Fruit fly (Drosophila melanogaster) whole organism, embryonic: ENCODE data around the gene Rab3GAP1.

Experiments
- Adf1 ChIP-seq: fragments of 200-800 bp; sonication (Bioruptor generic); IDR thresholded peaks from 2 replicates; pipeline ENCODE4 v1.3.6; 2022; ENCODE audit warnings: missing biosample characterization, missing genetic modification characterization
- Atf6 ChIP-seq: fragments of 200-800 bp; sonication (Bioruptor generic); IDR thresholded peaks from 2 replicates; pipeline ENCODE4 v1.3.6; 2022; ENCODE audit warnings: missing biosample characterization, missing genetic modification characterization
- CG10654 ChIP-seq: fragments of 200-800 bp; sonication (Bioruptor generic); optimal IDR thresholded peaks from 2 replicates; lab custom pipeline; 2016; ENCODE audit warnings: missing biosample characterization, missing genetic modification characterization
- CG11504 ChIP-seq: fragments of 200-800 bp; sonication (Bioruptor generic); optimal IDR thresholded peaks from 3 replicates; lab custom pipeline; 2019; ENCODE audit warnings: missing biosample characterization, mild to moderate bottlenecking, missing genetic modification characterization, moderate library complexity
- CG11560 ChIP-seq: fragments of 200-800 bp; sonication (Bioruptor generic); IDR thresholded peaks from 3 replicates; pipeline ENCODE4 v1.3.6; 2022; ENCODE audit warnings: missing biosample characterization, missing genetic modification characterization
- CG11695 ChIP-seq: fragments of 200-800 bp; sonication (Bioruptor generic); IDR thresholded peaks from 3 replicates; pipeline ENCODE4 v1.3.6; 2022; ENCODE audit warnings: missing biosample characterization, missing genetic modification characterization
- CG12236 ChIP-seq: fragments of 200-800 bp; sonication (Bioruptor generic); optimal IDR thresholded peaks from 2 replicates; lab custom pipeline; 2016; ENCODE audit warnings: missing biosample characterization, missing genetic modification characterization
- CG12299 ChIP-seq: fragments of 200-800 bp; sonication (Bioruptor generic); optimal IDR thresholded peaks from 2 replicates; lab custom pipeline; 2018; ENCODE audit warnings: missing biosample characterization, mild to moderate bottlenecking, missing genetic modification characterization
- CG13424 ChIP-seq: fragments of 200-800 bp; sonication (Bioruptor generic); optimal IDR thresholded peaks from 2 replicates; lab custom pipeline; 2019; ENCODE audit warnings: missing biosample characterization, mild to moderate bottlenecking, missing genetic modification characterization, moderate library complexity
- CG16815 ChIP-seq: fragments of 200-800 bp; sonication (Bioruptor generic); optimal IDR thresholded peaks from 3 replicates; lab custom pipeline; 2017; ENCODE audit warnings: missing biosample characterization, mild to moderate bottlenecking, missing genetic modification characterization
- CG17361 ChIP-seq: fragments of 200-800 bp; sonication (Bioruptor generic); IDR thresholded peaks from 3 replicates; pipeline ENCODE4 v1.3.6; 2022; ENCODE audit warnings: missing biosample characterization, missing genetic modification characterization
- CG1832 ChIP-seq: fragments of 200-800 bp; sonication (Bioruptor generic); optimal IDR thresholded peaks from 2 replicates; lab custom pipeline; 2017; ENCODE audit warnings: missing biosample characterization, mild to moderate bottlenecking, missing genetic modification characterization, inconsistent platforms
- CG18599 ChIP-seq: fragments of 200-800 bp; sonication (Bioruptor generic); optimal IDR thresholded peaks from 3 replicates; lab custom pipeline; 2017; ENCODE audit warnings: missing biosample characterization, missing genetic modification characterization, mild to moderate bottlenecking, moderate library complexity, missing genetic modification reagents
- CG2120 ChIP-seq: fragments of 200-800 bp; sonication (Bioruptor generic); optimal IDR thresholded peaks from 3 replicates; lab custom pipeline; 2016; ENCODE audit warnings: missing biosample characterization, missing genetic modification characterization
- CG31365 ChIP-seq: fragments of 200-800 bp; sonication (Bioruptor generic); optimal IDR thresholded peaks from 2 replicates; lab custom pipeline; 2018; ENCODE audit warnings: missing biosample characterization, mild to moderate bottlenecking, missing genetic modification characterization
- CG4707 ChIP-seq: fragments of 200-800 bp; sonication (Bioruptor generic); optimal IDR thresholded peaks from 2 replicates; lab custom pipeline; 2018; ENCODE audit warnings: missing biosample characterization, mild to moderate bottlenecking, missing genetic modification characterization, moderate library complexity
- CG4730 ChIP-seq: fragments of 200-800 bp; sonication (Bioruptor generic); IDR thresholded peaks from 2 replicates; pipeline ENCODE4 v1.3.6; 2022; ENCODE audit warnings: missing biosample characterization, missing genetic modification characterization
- CG6175 ChIP-seq: fragments of 200-800 bp; sonication (Bioruptor generic); IDR thresholded peaks from 3 replicates; pipeline ENCODE4 v1.3.6; 2022; ENCODE audit warnings: missing biosample characterization, missing genetic modification characterization
- CG6254 ChIP-seq: fragments of 200-800 bp; sonication (Bioruptor generic); optimal IDR thresholded peaks from 3 replicates; lab custom pipeline; 2017; ENCODE audit warnings: mild to moderate bottlenecking, missing biosample characterization, missing genetic modification reagents, missing genetic modification characterization
- CG7839 ChIP-seq: fragments of 200-800 bp; sonication (Bioruptor generic); optimal IDR thresholded peaks from 3 replicates; lab custom pipeline; 2018; ENCODE audit warnings: missing biosample characterization, mild to moderate bottlenecking, missing genetic modification characterization, moderate library complexity
- CG8924 ChIP-seq: fragments of 200-800 bp; optimal IDR thresholded peaks from 3 replicates; lab custom pipeline; 2019; ENCODE audit warnings: missing biosample characterization, mild to moderate bottlenecking, missing genetic modification characterization, moderate library complexity
- Camta ChIP-seq: fragments of 200-800 bp; sonication (Bioruptor generic); optimal IDR thresholded peaks from 2 replicates; lab custom pipeline; 2016; ENCODE audit warnings: missing biosample characterization, missing genetic modification characterization
- Dref ChIP-seq: fragments of 200-800 bp; sonication (Bioruptor generic); IDR thresholded peaks from 2 replicates; pipeline ENCODE4 v1.3.6; 2022; ENCODE audit warnings: missing biosample characterization, missing genetic modification characterization
- E2f2 ChIP-seq: fragments of 200-800 bp; sonication (Bioruptor generic); IDR thresholded peaks from 2 replicates; pipeline ENCODE4 v1.3.6; 2022; ENCODE audit warnings: missing biosample characterization, missing genetic modification characterization
- Elba2 ChIP-seq: fragments of 200-800 bp; sonication (Bioruptor generic); optimal IDR thresholded peaks from 3 replicates; lab custom pipeline; 2016; ENCODE audit warnings: missing biosample characterization, missing genetic modification characterization
- Hr78 ChIP-seq, 2 experiments: fragments of 200-800 bp in 1 of 2; fragments of >200 bp in 1 of 2; sonication (Bioruptor generic) in 1 of 2; optimal IDR thresholded peaks; 2 replicates each; lab custom pipeline; 2017 to 2019; ENCODE audit warnings: missing biosample characterization in 2 of 2, missing genetic modification characterization in 2 of 2, mild to moderate bottlenecking in 1 of 2, moderate library complexity in 1 of 2
- Lpt ChIP-seq: fragments of >200 bp; optimal IDR thresholded peaks from 2 replicates; lab custom pipeline; 2018; ENCODE audit warnings: missing biosample characterization, missing genetic modification characterization
- MBD-R2 ChIP-seq: fragments of 200-800 bp; sonication (Bioruptor generic); IDR thresholded peaks from 2 replicates; pipeline ENCODE4 v1.3.6; 2022; ENCODE audit warnings: missing biosample characterization, missing genetic modification characterization
- Mrtf ChIP-seq: fragments of 200-800 bp; sonication (Bioruptor generic); IDR thresholded peaks from 3 replicates; pipeline ENCODE4 v1.3.6; 2022; ENCODE audit warnings: missing biosample characterization, missing genetic modification characterization
- NFAT ChIP-seq: fragments of 200-800 bp; sonication (Bioruptor generic); IDR thresholded peaks from 2 replicates; pipeline ENCODE4 v1.3.6; 2022; ENCODE audit warnings: missing biosample characterization, missing genetic modification characterization
- Pdp1 ChIP-seq, 2 experiments: fragments of 200-800 bp; sonication (Bioruptor generic); optimal IDR thresholded peaks; 3 replicates each; lab custom pipeline; 2016; ENCODE audit warnings: missing biosample characterization in 2 of 2, missing genetic modification characterization in 2 of 2, mild to moderate bottlenecking in 1 of 2, moderate library complexity in 1 of 2
- Stat92E ChIP-seq, 3 experiments: fragments of >200 bp in 2 of 3; fragments of 200-800 bp in 1 of 3; sonication (Bioruptor generic) in 1 of 3; optimal IDR thresholded peaks; 2 replicates each; lab custom pipeline; 2017 to 2019; ENCODE audit warnings: missing biosample characterization in 3 of 3, missing genetic modification characterization in 3 of 3, mild to moderate bottlenecking in 1 of 3, moderate library complexity in 1 of 3
- Xbp1 ChIP-seq: fragments of 200-800 bp; sonication (Bioruptor generic); optimal IDR thresholded peaks from 3 replicates; lab custom pipeline; 2016; ENCODE audit warnings: missing biosample characterization, mild to moderate bottlenecking, missing genetic modification characterization
- ap ChIP-seq: fragments of 200-800 bp; sonication (Bioruptor generic); IDR thresholded peaks from 2 replicates; pipeline ENCODE4 v1.3.6; 2022; ENCODE audit warnings: missing biosample characterization, missing genetic modification characterization
- chn ChIP-seq: fragments of 200-800 bp; sonication (Bioruptor generic); optimal IDR thresholded peaks from 2 replicates; lab custom pipeline; 2016; ENCODE audit warnings: missing biosample characterization, missing genetic modification characterization
- corto ChIP-seq: fragments of 200-800 bp; sonication (Bioruptor generic); optimal IDR thresholded peaks from 2 replicates; lab custom pipeline; 2016; ENCODE audit warnings: missing biosample characterization, mild to moderate bottlenecking, missing genetic modification characterization, moderate library complexity
- en ChIP-seq: fragments of 200-800 bp; sonication (Bioruptor generic); optimal IDR thresholded peaks from 2 replicates; lab custom pipeline; 2016; ENCODE audit warnings: missing biosample characterization, missing genetic modification characterization
- gem ChIP-seq: fragments of 200-800 bp; sonication (Bioruptor generic); optimal IDR thresholded peaks from 2 replicates; lab custom pipeline; 2019; ENCODE audit warnings: missing biosample characterization, mild to moderate bottlenecking, missing genetic modification characterization, moderate library complexity
- h ChIP-seq: fragments of >200 bp; optimal IDR thresholded peaks from 2 replicates; lab custom pipeline; 2017
- hbn ChIP-seq: fragments of 200-800 bp; sonication (Bioruptor generic); IDR thresholded peaks from 2 replicates; pipeline ENCODE4 v1.3.6; 2022; ENCODE audit warnings: missing biosample characterization, missing genetic modification characterization; ENCODE audit not compliant: partially characterized antibody
- inv ChIP-seq: fragments of 200-800 bp; sonication (Bioruptor generic); IDR thresholded peaks from 2 replicates; pipeline ENCODE4 v1.3.6; 2022; ENCODE audit warnings: missing biosample characterization, missing genetic modification characterization; ENCODE audit not compliant: partially characterized antibody
- kni ChIP-seq: fragments of 200-800 bp; sonication (Bioruptor generic); optimal IDR thresholded peaks from 3 replicates; lab custom pipeline; 2017; ENCODE audit warnings: mild to moderate bottlenecking, missing biosample characterization, missing genetic modification reagents, missing genetic modification characterization
- luna ChIP-seq: fragments of 200-800 bp; sonication (Bioruptor generic); optimal IDR thresholded peaks from 2 replicates; lab custom pipeline; 2016; ENCODE audit warnings: missing biosample characterization, missing genetic modification characterization
- org-1 ChIP-seq: fragments of 200-800 bp; sonication (Bioruptor generic); optimal IDR thresholded peaks from 2 replicates; lab custom pipeline; 2017; ENCODE audit warnings: missing biosample characterization, missing genetic modification characterization
- pfk ChIP-seq: fragments of 200-800 bp; sonication (Bioruptor generic); optimal IDR thresholded peaks from 2 replicates; lab custom pipeline; 2018; ENCODE audit warnings: missing biosample characterization, mild to moderate bottlenecking, missing genetic modification characterization, moderate library complexity
- repo ChIP-seq: fragments of 200-800 bp; sonication (Bioruptor generic); optimal IDR thresholded peaks from 2 replicates; lab custom pipeline; 2016; ENCODE audit warnings: missing biosample characterization, missing genetic modification characterization
- schlank ChIP-seq: fragments of 200-800 bp; sonication (Bioruptor generic); optimal IDR thresholded peaks from 2 replicates; lab custom pipeline; 2018; ENCODE audit warnings: missing biosample characterization, mild to moderate bottlenecking, missing genetic modification characterization
- sob ChIP-seq: fragments of 200-800 bp; sonication (Bioruptor generic); IDR thresholded peaks from 2 replicates; pipeline ENCODE4 v1.3.6; 2022; ENCODE audit warnings: missing biosample characterization, missing genetic modification characterization
- tgo ChIP-seq: fragments of 200-800 bp; sonication (Bioruptor generic); IDR thresholded peaks from 3 replicates; pipeline ENCODE4 v1.3.6; 2022; ENCODE audit warnings: missing biosample characterization, missing genetic modification characterization
- tx ChIP-seq: fragments of 200-800 bp; sonication (Bioruptor generic); optimal IDR thresholded peaks from 2 replicates; lab custom pipeline; 2016; ENCODE audit warnings: missing biosample characterization, missing genetic modification characterization

The Rab3GAP1 gene

DNA sequence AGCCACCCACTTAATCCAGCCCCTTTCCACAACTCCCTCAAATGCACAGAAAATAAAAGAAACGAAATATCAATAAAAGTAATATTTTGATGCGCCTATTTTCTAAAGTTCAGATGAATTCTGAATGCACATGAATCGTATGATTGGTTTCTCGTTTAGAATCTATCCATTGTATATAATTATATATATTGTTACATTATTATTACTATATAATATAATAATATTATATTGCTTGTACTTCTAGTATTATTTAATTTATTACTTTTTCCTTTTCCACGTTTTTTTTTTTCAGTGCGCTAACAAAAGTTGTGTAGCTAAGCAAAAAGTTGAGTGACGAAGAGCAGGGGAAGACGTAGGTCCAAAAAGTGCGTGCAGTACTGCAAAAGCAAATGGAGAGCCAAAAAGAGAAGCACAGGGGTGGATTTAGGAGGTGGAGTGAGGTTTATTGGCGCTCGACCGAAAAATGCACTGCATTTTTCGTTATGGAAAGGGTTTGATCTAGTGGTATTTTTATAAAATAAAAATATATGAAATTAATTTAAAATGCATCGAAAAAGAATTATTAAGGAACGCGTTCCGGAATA lies 38.4 kb upstream of the Rab3GAP1 start (continued):
- TF ChIP-seq luna (GFP tag; lab: Kevin White, UChicago) (no peak), CG12236 (GFP tag; lab: Kevin White, UChicago) (no peak), schlank (tag; lab: Kevin White, UChicago) (peak; percentile 13), Dref (GFP tag; lab: Robert Waterston, UW) (no peak), CG12299 (tag; lab: Kevin White, UChicago) (peak; percentile 87), Hr78 (GFP tag; optimal IDR thresholded peaks at IDR 0.05; lab: Kevin White, UChicago) (peak in 1 of 2 experiments; percentile 80), Mrtf (GFP tag; lab: Robert Waterston, UW) (peak; percentile 94), CG17361 (GFP tag; lab: Robert Waterston, UW) (peak; percentile 95), CG10654 (GFP tag; lab: Kevin White, UChicago) (peak; percentile 75), Elba2 (GFP tag; lab: Kevin White, UChicago) (no peak), Lpt (GFP tag; lab: Kevin White, UChicago) (no peak), org-1 (GFP tag; lab: Kevin White, UChicago) (peak; percentile 89), CG13424 (tag; lab: Kevin White, UChicago) (peak; percentile 97), E2f2 (GFP tag; lab: Robert Waterston, UW) (peak; percentile 72; the same call in 1 of the 2 replicates), CG4707 (GFP tag; lab: Kevin White, UChicago) (peak; percentile 76), MBD-R2 (GFP tag; lab: Robert Waterston, UW) (peak; percentile 79; the same call in 1 of the 2 replicates), CG7839 (tag; lab: Kevin White, UChicago) (peak; percentile 97), NFAT (peak; percentile 89), Atf6 (GFP tag; lab: Robert Waterston, UW) (peak; percentile 88), repo (GFP tag; lab: Kevin White, UChicago) (peak; percentile 11), h (no peak), sob (GFP tag; lab: Robert Waterston, UW) (peak; percentile 91), kni (peak; percentile 36), tx (peak; percentile 45), pfk (GFP tag; lab: Kevin White, UChicago) (no peak), Adf1 (GFP tag; lab: Robert Waterston, UW) (peak; percentile 73), CG11560 (peak; percentile 83), CG18599 (GFP tag; lab: Kevin White, UChicago) (peak; percentile 97), CG31365 (tag; lab: Kevin White, UChicago) (peak; percentile 6), inv (GFP tag; lab: Robert Waterston, UW) (peak; percentile 57), chn (peak; percentile 42), CG4730 (peak; percentile 87), Stat92E (GFP tag; optimal IDR thresholded peaks at IDR 0.05; lab: Kevin White, UChicago) (peak in 2 of 3 experiments; percentile 34 to 40), CG8924 (tag; lab: Kevin White, UChicago) (peak; percentile 95), CG1832 (GFP tag; lab: Kevin White, UChicago) (no peak), Xbp1 (GFP tag; lab: Kevin White, UChicago) (peak; percentile 85), CG6175 (GFP tag; lab: Robert Waterston, UW) (peak; percentile 17; the same call in 2 of the 3 replicates), ap (GFP tag; lab: Robert Waterston, UW) (peak; percentile 84), corto (GFP tag; lab: Kevin White, UChicago) (peak; percentile 20), en (GFP tag; lab: Kevin White, UChicago) (no peak), tgo (GFP tag; lab: Robert Waterston, UW) (peak; percentile 91), gem (tag; lab: Kevin White, UChicago) (peak; percentile 99), Pdp1 (GFP tag; optimal IDR thresholded peaks at IDR 0.05; lab: Kevin White, UChicago) (peak; percentile 43 to 60), Camta (GFP tag; lab: Kevin White, UChicago) (no peak), CG11504 (tag; lab: Kevin White, UChicago) (peak; percentile 97), CG2120 (peak; percentile 82), CG11695 (GFP tag; lab: Robert Waterston, UW) (peak; percentile 89), CG16815 (GFP tag; lab: Kevin White, UChicago) (peak; percentile 68), hbn (GFP tag; lab: Robert Waterston, UW) (no peak), CG6254 (GFP tag; lab: Kevin White, UChicago) (peak; percentile 88)
